Worm (Caenorhabditis elegans) whole organism, young adult: Measurements from ENCODE around the gene D2024.18.

Experiments used
- F52B5.7 ChIP-seq: sonication (generic microtip); optimal IDR thresholded peaks from 2 replicates; lab custom pipeline; 2016; ENCODE audit warnings: mild to moderate bottlenecking, missing genetic modification characterization, missing compliant biosample characterization
- K11D2.4 ChIP-seq: fragments of 200-800 bp; sonication (Bioruptor generic); IDR thresholded peaks from 2 replicates; pipeline ENCODE4 v1.3.6; 2022; ENCODE audit warnings: missing genetic modification reagents, missing genetic modification characterization, missing compliant biosample characterization
- T07F8.4 ChIP-seq: sonication (generic microtip); optimal IDR thresholded peaks from 2 replicates; lab custom pipeline; 2016; ENCODE audit warnings: mild to moderate bottlenecking, missing genetic modification characterization, moderate library complexity, missing compliant biosample characterization
- attf-5 ChIP-seq: fragments of 200-800 bp; sonication (Bioruptor generic); optimal IDR thresholded peaks from 2 replicates; lab custom pipeline; 2018; ENCODE audit warnings: mild to moderate bottlenecking, missing genetic modification characterization, missing compliant biosample characterization
- dpl-1 ChIP-seq: fragments of 150-350 bp; optimal IDR thresholded peaks from 2 replicates; lab custom pipeline; 2014; ENCODE audit warnings: missing biosample characterization, missing genetic modification reagents, missing genetic modification characterization
- fkh-3 ChIP-seq: sonication (generic microtip); optimal IDR thresholded peaks from 2 replicates; lab custom pipeline; 2016; ENCODE audit warnings: mild to moderate bottlenecking, missing genetic modification characterization, missing compliant biosample characterization
- hlh-26 ChIP-seq: fragments of 200-800 bp; sonication (Bioruptor generic); conservative IDR thresholded peaks from 2 replicates; pipeline ENCODE4 v1.3.6; 2022; ENCODE audit warnings: missing genetic modification reagents, missing genetic modification characterization, missing compliant biosample characterization
- let-526 ChIP-seq: fragments of 200-800 bp; sonication (Bioruptor generic); IDR thresholded peaks from 2 replicates; pipeline ENCODE4 v1.3.6; 2022; ENCODE audit warnings: missing genetic modification reagents, missing genetic modification characterization, missing compliant biosample characterization
- lin-26 ChIP-seq: fragments of 200-800 bp; sonication (Bioruptor generic); IDR thresholded peaks from 2 replicates; pipeline ENCODE4 v1.3.6; 2022; ENCODE audit warnings: missing genetic modification reagents, missing genetic modification characterization, missing compliant biosample characterization
- nhr-120 ChIP-seq: fragments of 200-800 bp; sonication (Bioruptor generic); IDR thresholded peaks from 2 replicates; pipeline ENCODE4 v1.3.6; 2022; ENCODE audit warnings: missing genetic modification characterization, missing compliant biosample characterization
- snpc-3.4 ChIP-seq: sonication (generic microtip); optimal IDR thresholded peaks from 2 replicates; lab custom pipeline; 2017; ENCODE audit warnings: missing genetic modification characterization, mild to moderate bottlenecking, missing compliant biosample characterization, antibody characterized with exemption, moderate library complexity, missing genotype, missing genetic modification reagents

DNA sequence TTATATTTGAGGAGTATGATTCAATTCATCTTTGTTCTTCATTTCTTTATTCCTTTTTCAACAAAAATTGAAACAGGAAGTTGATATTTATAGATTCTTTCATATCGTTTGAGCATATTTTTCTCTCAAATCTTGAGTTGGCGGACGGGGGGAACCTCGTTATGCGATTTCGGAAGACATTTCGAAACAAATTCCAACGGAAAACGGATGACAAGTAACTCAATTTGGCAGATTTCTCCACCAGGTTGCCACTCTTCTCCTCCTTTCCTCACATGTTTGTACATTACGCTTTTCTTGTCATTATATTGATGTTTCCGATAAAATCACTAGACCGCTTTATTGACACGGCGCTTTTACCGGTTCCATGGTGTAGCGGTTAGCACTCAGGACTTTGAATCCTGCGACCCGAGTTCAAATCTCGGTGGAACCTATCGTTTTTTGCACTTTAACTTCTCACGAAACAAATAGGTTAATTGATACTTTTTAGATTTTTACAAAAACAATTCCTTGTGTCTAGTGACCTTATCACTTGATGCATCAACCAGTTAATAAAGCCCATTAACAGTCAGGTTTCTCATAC, 24.8 kb downstream of the D2024.18 start:
- TF ChIP-seq fkh-3 (tag; lab: Kevin White, UChicago): no peak
- no peak for TF ChIP-seq F52B5.7 (tag; lab: Kevin White, UChicago)
- no peak for TF ChIP-seq nhr-120 (GFP tag; lab: Robert Waterston, UW)
- TF ChIP-seq T07F8.4 (tag; lab: Kevin White, UChicago): no peak
- no peak for TF ChIP-seq attf-5 (GFP tag; lab: Kevin White, UChicago)
- TF ChIP-seq dpl-1 (GFP tag; lab: Kevin White, UChicago): no peak
- TF ChIP-seq K11D2.4 (GFP tag; lab: Robert Waterston, UW): no peak
- no peak for TF ChIP-seq let-526
- no peak for TF ChIP-seq hlh-26 (GFP tag; lab: Robert Waterston, UW)
- no peak for TF ChIP-seq snpc-3.4 (tag; lab: Kevin White, UChicago)
- peak; percentile 79; the same call in 1 of the 2 replicates for TF ChIP-seq lin-26 (GFP tag; lab: Robert Waterston, UW)
